Worm (Caenorhabditis elegans) whole organism, L4/young adult: ENCODE data around the gene cogc-8.

Experiments used
- W03F9.2 ChIP-seq: fragments of 150-350 bp; optimal IDR thresholded peaks from 2 replicates; lab custom pipeline; 2014; ENCODE audit warnings: missing biosample characterization, missing genetic modification characterization
- dao-5 ChIP-seq: sonication (generic microtip); optimal IDR thresholded peaks from 2 replicates; lab custom pipeline; 2016; ENCODE audit warnings: missing genotype, missing genetic modification characterization, moderate library complexity, missing compliant biosample characterization
- him-1 ChIP-seq: sonication (generic microtip); optimal IDR thresholded peaks from 2 replicates; lab custom pipeline; 2016; ENCODE audit warnings: missing genotype, missing genetic modification reagents, missing genetic modification characterization, missing compliant biosample characterization

DNA sequence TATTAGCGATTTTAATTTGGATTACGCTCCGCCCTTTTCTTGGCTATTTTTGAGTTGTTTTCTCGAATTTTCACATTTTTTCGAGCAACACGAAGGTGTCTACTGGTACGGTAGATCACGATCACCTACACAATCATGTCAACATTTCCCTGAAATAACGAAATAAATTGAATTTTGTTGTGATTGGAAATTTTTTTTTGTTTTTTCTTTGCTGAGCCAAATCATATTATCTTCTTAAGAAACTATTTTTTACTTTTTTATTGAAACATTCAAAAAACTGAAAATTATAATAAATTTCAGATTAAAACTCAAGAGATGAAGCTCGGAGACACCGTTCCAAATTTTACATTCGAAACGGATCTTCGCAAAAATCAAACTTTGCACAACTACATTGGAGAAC lies 22.0 kb upstream of the cogc-8 start, which contains the start of gene prdx-6:
- no peak for TF ChIP-seq W03F9.2 (tag; lab: Kevin White, UChicago)
- no peak for TF ChIP-seq dao-5 (tag; lab: Kevin White, UChicago)
- no peak for TF ChIP-seq him-1 (tag; lab: Kevin White, UChicago)
